Worm (Caenorhabditis elegans) whole organism, early embryonic: ENCODE data around the gene gcy-12.

ENCODE experiments used
- B0310.2 ChIP-seq: sonication (generic microtip); optimal IDR thresholded peaks from 2 replicates; lab custom pipeline; 2016; ENCODE audit warnings: mild to moderate bottlenecking, missing genetic modification characterization, missing compliant biosample characterization
- F13C5.2 ChIP-seq: sonication (generic microtip); optimal IDR thresholded peaks from 2 replicates; lab custom pipeline; 2017; ENCODE audit warnings: mild to moderate bottlenecking, missing genetic modification characterization, inconsistent platforms, missing compliant biosample characterization
- aly-1 ChIP-seq: sonication (generic microtip); optimal IDR thresholded peaks from 2 replicates; lab custom pipeline; 2016; ENCODE audit warnings: missing genetic modification characterization, missing compliant biosample characterization
- ama-1 ChIP-seq: fragments of 150-350 bp; optimal IDR thresholded peaks from 2 replicates; lab custom pipeline; 2014
- ceh-13 ChIP-seq: fragments of 200-800 bp; sonication (Bioruptor generic); optimal IDR thresholded peaks from 2 replicates; lab custom pipeline; 2018; ENCODE audit warnings: mild to moderate bottlenecking, missing genetic modification characterization, missing compliant biosample characterization
- ceh-36 ChIP-seq: sonication (generic microtip); optimal IDR thresholded peaks from 2 replicates; lab custom pipeline; 2016; ENCODE audit warnings: missing genetic modification characterization, inconsistent platforms, missing compliant biosample characterization
- ets-7 ChIP-seq: sonication (generic microtip); optimal IDR thresholded peaks from 2 replicates; lab custom pipeline; 2016; ENCODE audit warnings: missing genotype, missing genetic modification characterization, missing compliant biosample characterization
- flt-1 ChIP-seq: fragments of 200-800 bp; sonication (Bioruptor generic); IDR thresholded peaks from 2 replicates; pipeline ENCODE4 v1.3.6; 2022; ENCODE audit warnings: missing genetic modification characterization, missing compliant biosample characterization
- hmbx-1 ChIP-seq: sonication (generic microtip); optimal IDR thresholded peaks from 2 replicates; lab custom pipeline; 2016; ENCODE audit warnings: mild to moderate bottlenecking, missing genetic modification characterization, missing compliant biosample characterization
- hmg-4 ChIP-seq: fragments of 200-800 bp; sonication (Bioruptor generic); optimal IDR thresholded peaks from 2 replicates; lab custom pipeline; 2018; ENCODE audit warnings: mild to moderate bottlenecking, missing genetic modification characterization, missing compliant biosample characterization
- hnd-1 ChIP-seq: sonication (generic microtip); optimal IDR thresholded peaks from 2 replicates; lab custom pipeline; 2016; ENCODE audit warnings: missing genetic modification characterization, missing compliant biosample characterization
- pes-1 ChIP-seq: fragments of 200-800 bp; sonication (Bioruptor generic); IDR thresholded peaks from 2 replicates; pipeline ENCODE4 v1.3.6; 2022; ENCODE audit warnings: missing genetic modification reagents, missing genetic modification characterization, missing compliant biosample characterization
- scrt-1 ChIP-seq: fragments of 200-800 bp; sonication (Bioruptor generic); IDR thresholded peaks from 2 replicates; pipeline ENCODE4 v1.3.6; 2022; ENCODE audit warnings: missing genetic modification characterization, missing compliant biosample characterization
- sea-1 ChIP-seq: fragments of 200-800 bp; sonication (Bioruptor generic); conservative IDR thresholded peaks from 2 replicates; pipeline ENCODE4 v1.3.6; 2022; ENCODE audit warnings: missing genetic modification characterization, missing compliant biosample characterization
- tbx-11 ChIP-seq: fragments of 200-800 bp; sonication (Bioruptor generic); IDR thresholded peaks from 2 replicates; pipeline ENCODE4 v1.3.6; 2022; ENCODE audit warnings: missing genetic modification characterization, missing compliant biosample characterization
- tbx-37 ChIP-seq: fragments of 200-800 bp; sonication (Bioruptor generic); conservative IDR thresholded peaks from 2 replicates; pipeline ENCODE4 v1.3.6; 2022; ENCODE audit warnings: missing genetic modification reagents, missing genetic modification characterization, missing compliant biosample characterization
- tra-4 ChIP-seq: sonication (generic microtip); optimal IDR thresholded peaks from 2 replicates; lab custom pipeline; 2017; ENCODE audit warnings: missing genetic modification characterization, missing compliant biosample characterization

Gene gcy-12

DNA sequence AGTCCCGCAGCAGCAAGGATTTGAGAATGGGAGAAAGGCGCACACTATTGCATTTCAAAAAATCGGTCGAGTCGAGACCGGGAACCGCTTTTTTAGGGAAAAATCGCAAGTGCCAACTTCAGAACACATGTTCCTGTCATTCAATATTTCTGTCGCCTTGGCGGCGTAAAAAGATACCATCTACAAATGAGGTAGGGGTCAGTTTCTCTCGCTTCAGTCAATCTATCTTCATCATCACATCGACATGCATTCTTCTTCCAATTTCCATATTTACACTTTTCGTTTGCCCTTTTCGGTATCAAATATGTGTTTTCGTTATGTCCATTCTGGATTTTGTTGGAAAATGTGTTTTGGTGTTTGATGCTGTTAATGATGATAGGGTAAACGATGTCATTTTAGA is 14.1 kb upstream of the gcy-12 start:
- TF ChIP-seq hmbx-1 (tag; lab: Kevin White, UChicago) (no peak), ets-7 (tag; lab: Kevin White, UChicago) (no peak), tra-4 (tag; lab: Kevin White, UChicago) (no peak)

DNA sequence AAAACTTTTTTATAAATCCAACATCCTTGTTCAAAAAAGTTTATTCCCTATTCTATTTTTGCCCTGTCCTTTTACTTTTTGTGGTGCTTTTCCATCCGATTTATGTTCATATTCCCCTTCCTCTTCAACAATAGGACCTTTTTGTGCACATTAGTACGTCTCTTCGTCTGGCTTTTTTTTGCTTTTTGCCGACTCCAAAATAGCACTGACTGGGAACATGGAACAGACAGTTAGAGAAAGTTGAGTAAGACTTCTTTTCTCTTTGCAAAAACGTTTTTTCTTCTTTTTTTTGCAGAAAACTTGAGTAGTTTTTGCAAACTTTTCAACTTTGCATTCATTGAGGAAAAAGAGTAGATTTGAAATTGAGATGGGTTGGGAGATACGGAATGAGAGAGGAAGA is 10.0 kb upstream of the gcy-12 start:
- no peak for TF ChIP-seq hnd-1 (tag; lab: Kevin White, UChicago)
- TF ChIP-seq B0310.2 (tag; lab: Kevin White, UChicago): no peak
- no peak for TF ChIP-seq pes-1 (GFP tag; lab: Robert Waterston, UW)
- TF ChIP-seq aly-1 (tag; lab: Kevin White, UChicago): no peak
- TF ChIP-seq tbx-11 (GFP tag; lab: Robert Waterston, UW): no peak
- no peak for TF ChIP-seq F13C5.2 (tag; lab: Kevin White, UChicago)
- TF ChIP-seq ama-1: no peak
- no peak for TF ChIP-seq scrt-1 (GFP tag; lab: Robert Waterston, UW)
- no peak for TF ChIP-seq hmbx-1 (tag; lab: Kevin White, UChicago)
- no peak for TF ChIP-seq flt-1
- no peak for TF ChIP-seq tra-4 (tag; lab: Kevin White, UChicago)
- no peak for TF ChIP-seq ceh-36
- no peak for TF ChIP-seq sea-1
- TF ChIP-seq ets-7 (tag; lab: Kevin White, UChicago): no peak
- no peak for TF ChIP-seq ceh-13 (GFP tag; lab: Kevin White, UChicago)
- TF ChIP-seq tbx-37 (GFP tag; lab: Robert Waterston, UW): no peak

DNA sequence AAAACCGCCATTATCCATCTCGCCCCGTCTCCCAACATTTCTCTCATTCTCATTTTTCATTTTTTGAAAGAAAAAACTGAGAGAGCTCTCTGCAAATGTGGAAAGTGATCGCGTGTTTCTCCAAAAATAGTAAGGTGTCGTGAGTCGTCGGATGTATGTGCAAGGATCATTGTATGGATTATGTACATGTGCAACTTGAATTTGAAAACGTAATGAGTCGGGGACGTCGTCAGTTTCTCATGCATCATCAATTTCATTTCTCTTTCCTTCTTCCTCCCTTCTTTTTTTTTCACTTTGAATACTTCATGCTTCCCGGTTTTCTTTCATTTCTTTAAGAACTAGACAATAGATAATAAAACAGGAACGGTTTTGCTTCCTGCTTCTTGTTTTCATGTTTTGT is 6.7 kb upstream of the gcy-12 start:
- TF ChIP-seq ceh-36 (no peak), ets-7 (tag; lab: Kevin White, UChicago) (no peak), tbx-37 (GFP tag; lab: Robert Waterston, UW) (no peak), hmg-4 (GFP tag; lab: Kevin White, UChicago) (no peak), hmbx-1 (tag; lab: Kevin White, UChicago) (no peak), tra-4 (tag; lab: Kevin White, UChicago) (no peak), tbx-11 (GFP tag; lab: Robert Waterston, UW) (no peak), F13C5.2 (tag; lab: Kevin White, UChicago) (no peak), aly-1 (tag; lab: Kevin White, UChicago) (no peak), ama-1 (no peak), ceh-13 (GFP tag; lab: Kevin White, UChicago) (no peak), pes-1 (GFP tag; lab: Robert Waterston, UW) (no peak), hnd-1 (tag; lab: Kevin White, UChicago) (no peak), flt-1 (no peak), sea-1 (no peak)

DNA sequence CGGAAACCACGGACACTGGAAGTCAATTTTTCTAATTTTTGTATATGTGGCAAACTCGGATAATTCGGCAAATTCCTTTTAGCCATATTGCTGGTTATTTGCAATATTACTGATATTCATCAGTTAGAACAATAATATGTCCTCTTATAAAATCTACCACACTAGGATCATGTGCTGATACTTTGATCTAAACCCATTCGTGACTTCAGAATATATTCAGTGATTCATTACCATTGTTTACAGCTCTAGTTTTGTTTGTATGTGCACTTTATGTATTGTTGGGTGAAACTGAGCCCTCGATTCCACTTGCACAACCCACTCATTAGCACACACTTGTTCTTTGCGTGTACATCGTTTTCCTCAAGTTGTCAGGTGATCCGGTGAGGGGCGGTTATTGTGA is 5.6 kb upstream of the gcy-12 start:
- TF ChIP-seq pes-1 (GFP tag; lab: Robert Waterston, UW) (no peak), ceh-36 (no peak), hnd-1 (tag; lab: Kevin White, UChicago) (no peak), B0310.2 (tag; lab: Kevin White, UChicago) (no peak), hmg-4 (GFP tag; lab: Kevin White, UChicago) (no peak), F13C5.2 (tag; lab: Kevin White, UChicago) (no peak), ets-7 (tag; lab: Kevin White, UChicago) (no peak), ceh-13 (GFP tag; lab: Kevin White, UChicago) (no peak), aly-1 (tag; lab: Kevin White, UChicago) (no peak), sea-1 (no peak), tra-4 (tag; lab: Kevin White, UChicago) (no peak), tbx-11 (GFP tag; lab: Robert Waterston, UW) (no peak), hmbx-1 (tag; lab: Kevin White, UChicago) (no peak), scrt-1 (GFP tag; lab: Robert Waterston, UW) (no peak), ama-1 (no peak), tbx-37 (GFP tag; lab: Robert Waterston, UW) (no peak), flt-1 (no peak)

DNA sequence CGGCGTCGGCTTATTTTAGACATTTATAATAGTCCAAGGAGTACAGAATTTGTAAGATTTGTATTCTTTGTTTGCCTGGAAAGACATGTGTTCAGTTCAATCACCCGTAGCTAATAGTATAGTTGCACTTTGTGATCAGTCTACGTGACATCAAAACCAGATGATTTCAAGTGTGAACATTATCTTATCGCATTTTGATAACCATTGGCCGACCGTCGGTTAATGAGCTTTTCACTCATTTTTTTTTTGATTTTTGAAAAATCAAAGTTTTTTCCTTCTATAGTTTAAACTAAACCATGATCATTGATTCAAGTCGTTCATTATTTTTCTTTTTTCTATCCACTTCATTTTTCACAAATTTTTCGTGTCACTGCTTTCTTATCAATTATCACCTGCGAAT is 4.6 kb upstream of the gcy-12 start:
- TF ChIP-seq flt-1 (no peak), sea-1 (no peak), aly-1 (tag; lab: Kevin White, UChicago) (no peak), ets-7 (tag; lab: Kevin White, UChicago) (no peak), tbx-11 (GFP tag; lab: Robert Waterston, UW) (no peak), ama-1 (no peak), scrt-1 (GFP tag; lab: Robert Waterston, UW) (no peak), ceh-13 (GFP tag; lab: Kevin White, UChicago) (no peak)

DNA sequence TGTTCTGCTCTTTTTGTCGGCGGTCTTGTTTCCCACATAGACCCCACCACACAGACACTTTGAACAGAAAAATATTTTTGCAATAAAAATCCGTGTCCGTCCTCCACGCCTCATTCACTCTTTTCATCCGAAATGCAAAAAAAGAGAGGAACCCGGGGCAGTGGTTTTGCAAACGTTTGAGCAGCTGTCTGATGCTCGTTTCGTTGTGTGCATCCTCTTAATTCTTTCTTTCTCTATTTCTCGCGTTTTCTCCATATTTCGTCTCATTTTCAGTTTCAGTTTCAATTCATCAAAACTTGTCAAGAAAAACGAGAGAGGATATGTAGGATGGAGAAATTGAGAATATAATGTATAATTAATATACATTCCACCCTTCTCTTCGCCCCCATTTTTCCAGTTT is 2.9 kb upstream of the gcy-12 start:
- TF ChIP-seq scrt-1 (GFP tag; lab: Robert Waterston, UW) (no peak), ceh-13 (GFP tag; lab: Kevin White, UChicago) (no peak), ceh-36 (no peak), sea-1 (no peak), pes-1 (GFP tag; lab: Robert Waterston, UW) (no peak), tra-4 (tag; lab: Kevin White, UChicago) (no peak), tbx-37 (GFP tag; lab: Robert Waterston, UW) (no peak), F13C5.2 (tag; lab: Kevin White, UChicago) (no peak), hmg-4 (GFP tag; lab: Kevin White, UChicago) (no peak)

DNA sequence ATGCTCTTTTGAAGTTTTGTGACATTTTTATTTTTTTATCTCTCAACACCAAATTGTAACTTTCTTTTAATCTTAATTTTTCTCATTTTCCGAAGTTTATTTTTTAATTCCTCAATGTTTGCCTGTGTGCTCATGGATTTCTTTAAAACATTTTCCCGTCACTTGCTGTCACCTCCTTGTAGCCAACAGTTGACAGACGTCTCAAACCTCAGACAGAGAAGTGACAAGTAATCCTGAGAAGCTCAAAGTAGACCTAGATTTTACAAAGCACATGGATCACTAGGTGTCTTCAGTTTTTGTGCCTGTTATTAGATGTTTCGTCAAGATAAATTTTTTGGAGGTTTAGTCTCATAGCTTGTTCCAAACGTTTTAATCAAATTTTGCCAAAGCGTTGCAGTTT is 2.1 kb upstream of the gcy-12 start:
- no peak for TF ChIP-seq flt-1
- no peak for TF ChIP-seq hnd-1 (tag; lab: Kevin White, UChicago)
- no peak for TF ChIP-seq hmbx-1 (tag; lab: Kevin White, UChicago)
- no peak for TF ChIP-seq ceh-13 (GFP tag; lab: Kevin White, UChicago)
- TF ChIP-seq ama-1: no peak

DNA sequence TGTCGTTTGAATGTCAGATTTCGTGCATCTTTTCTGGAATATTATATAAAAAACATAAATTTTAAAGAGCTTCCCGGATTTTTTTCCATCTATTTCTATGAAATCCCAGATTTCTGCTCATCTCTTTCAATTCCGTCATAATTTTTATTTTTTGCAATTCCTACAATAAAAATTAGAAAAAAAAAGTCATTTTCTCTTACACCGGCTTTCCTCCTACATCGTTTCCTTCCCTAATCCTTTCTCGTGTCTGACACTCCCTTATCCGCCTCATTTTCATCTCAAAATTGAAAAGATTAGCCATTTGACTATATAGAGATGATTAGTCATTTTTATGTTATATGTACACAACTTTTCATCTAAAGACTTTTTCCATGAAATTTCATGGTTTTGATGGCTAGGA is 1.1 kb upstream of the gcy-12 start:
- TF ChIP-seq hnd-1 (tag; lab: Kevin White, UChicago) (no peak), flt-1 (no peak), ets-7 (tag; lab: Kevin White, UChicago) (no peak), hmbx-1 (tag; lab: Kevin White, UChicago) (no peak), hmg-4 (GFP tag; lab: Kevin White, UChicago) (no peak), ceh-13 (GFP tag; lab: Kevin White, UChicago) (no peak), tbx-11 (GFP tag; lab: Robert Waterston, UW) (no peak)
